Fruit fly (Drosophila melanogaster) whole organism, pupa: ENCODE measurements around the gene NijC.
A peak's percentile ranks its signal among the peaks of the same experiment; 100 is the strongest.
"Not testable (repeated sequence)": the region's sequence is repeated elsewhere in the genome, so short reads cannot be mapped to it uniquely, and the experiment has no call there.

Experiments used
- CG10348 ChIP-seq: fragments of 200-800 bp; sonication (Bioruptor generic); IDR thresholded peaks from 2 replicates; pipeline ENCODE4 v1.3.6; 2022; ENCODE audit warnings: missing biosample characterization, missing genetic modification characterization
- CG12605 ChIP-seq: fragments of 200-800 bp; sonication (Bioruptor generic); IDR thresholded peaks from 2 replicates; pipeline ENCODE4 v1.3.6; 2022; ENCODE audit warnings: missing biosample characterization, missing genetic modification characterization
- CG13204 ChIP-seq: fragments of 200-800 bp; sonication (Bioruptor generic); optimal IDR thresholded peaks from 2 replicates; lab custom pipeline; 2018; ENCODE audit warnings: missing biosample characterization, mild to moderate bottlenecking, missing genetic modification characterization, moderate library complexity
- CG14655 ChIP-seq: fragments of 200-800 bp; sonication (Bioruptor generic); optimal IDR thresholded peaks from 3 replicates; lab custom pipeline; 2017; ENCODE audit warnings: mild to moderate bottlenecking, missing biosample characterization, missing genetic modification reagents, missing genetic modification characterization
- CG15710 ChIP-seq: fragments of 200-800 bp; sonication (Bioruptor generic); optimal IDR thresholded peaks from 2 replicates; lab custom pipeline; 2018; ENCODE audit warnings: missing biosample characterization, mild to moderate bottlenecking, missing genetic modification characterization, moderate library complexity
- CG17806 ChIP-seq: fragments of 200-800 bp; sonication (Bioruptor generic); optimal IDR thresholded peaks from 2 replicates; lab custom pipeline; 2018; ENCODE audit warnings: missing biosample characterization, mild to moderate bottlenecking, missing genetic modification characterization, moderate library complexity
- CG32121 ChIP-seq: fragments of 200-800 bp; sonication (Bioruptor generic); IDR thresholded peaks from 2 replicates; pipeline ENCODE4 v1.3.6; 2022; ENCODE audit warnings: missing biosample characterization, missing genetic modification characterization
- CG34367 ChIP-seq: fragments of 200-800 bp; sonication (Bioruptor generic); optimal IDR thresholded peaks from 2 replicates; lab custom pipeline; 2018; ENCODE audit warnings: missing biosample characterization, mild to moderate bottlenecking, missing genetic modification characterization
- CG4496 ChIP-seq: fragments of 200-800 bp; sonication (Bioruptor generic); IDR thresholded peaks from 3 replicates; pipeline ENCODE4 v1.3.6; 2022; ENCODE audit warnings: missing biosample characterization, missing genetic modification characterization
- CG8159 ChIP-seq: fragments of 200-800 bp; sonication (Bioruptor generic); optimal IDR thresholded peaks from 3 replicates; lab custom pipeline; 2018; ENCODE audit warnings: missing biosample characterization, mild to moderate bottlenecking, missing genetic modification characterization, moderate library complexity
- CG8301 ChIP-seq: fragments of 200-800 bp; sonication (Bioruptor generic); optimal IDR thresholded peaks from 2 replicates; lab custom pipeline; 2018; ENCODE audit warnings: missing biosample characterization, mild to moderate bottlenecking, missing genetic modification characterization
- CG9948 ChIP-seq: fragments of 200-800 bp; sonication (Bioruptor generic); optimal IDR thresholded peaks from 2 replicates; lab custom pipeline; 2018; ENCODE audit warnings: missing biosample characterization, mild to moderate bottlenecking, missing genetic modification characterization, moderate library complexity
- D1 ChIP-seq: fragments of 200-800 bp; sonication (Bioruptor generic); optimal IDR thresholded peaks from 2 replicates; lab custom pipeline; 2018; ENCODE audit warnings: missing biosample characterization, mild to moderate bottlenecking, missing genetic modification characterization, moderate library complexity
- EcR ChIP-seq: fragments of 200-800 bp; sonication (Bioruptor generic); optimal IDR thresholded peaks from 3 replicates; lab custom pipeline; 2019; ENCODE audit warnings: missing biosample characterization, missing genetic modification characterization, mild to moderate bottlenecking, moderate library complexity, missing genetic modification reagents
- Ets98B ChIP-seq: fragments of 200-800 bp; sonication (Bioruptor generic); IDR thresholded peaks from 2 replicates; pipeline ENCODE4 v1.3.6; 2022; ENCODE audit warnings: missing biosample characterization, missing genetic modification characterization
- Pif1A ChIP-seq: fragments of 200-800 bp; sonication (Bioruptor generic); optimal IDR thresholded peaks from 3 replicates; lab custom pipeline; 2016; ENCODE audit warnings: missing biosample characterization, missing genetic modification characterization
- Pif1B ChIP-seq: fragments of 200-800 bp; sonication (Bioruptor generic); optimal IDR thresholded peaks from 3 replicates; lab custom pipeline; 2016; ENCODE audit warnings: missing biosample characterization, missing genetic modification characterization
- Snoo ChIP-seq: fragments of 200-800 bp; sonication (Bioruptor generic); optimal IDR thresholded peaks from 3 replicates; lab custom pipeline; 2017; ENCODE audit warnings: missing biosample characterization, mild to moderate bottlenecking, missing genetic modification characterization, inconsistent platforms
- fd96Ca ChIP-seq: fragments of 200-800 bp; sonication (Bioruptor generic); IDR thresholded peaks from 3 replicates; pipeline ENCODE4 v1.3.6; 2022; ENCODE audit warnings: missing biosample characterization, missing genetic modification characterization
- gl ChIP-seq: fragments of 200-800 bp; sonication (Bioruptor generic); optimal IDR thresholded peaks from 2 replicates; lab custom pipeline; 2018; ENCODE audit warnings: missing biosample characterization, mild to moderate bottlenecking, missing genetic modification characterization
- rn ChIP-seq: fragments of 200-800 bp; sonication (Bioruptor generic); IDR thresholded peaks from 2 replicates; pipeline ENCODE4 v1.3.6; 2022; ENCODE audit warnings: missing biosample characterization, missing genetic modification characterization

Gene NijC

dm6 chr3R:12704861-12705260, 9.9 kb downstream of the NijC start, which contains the start of gene CG12279:
Gene CG12279, plus strand, starts transcription at chr3R:12705094.
- TF ChIP-seq gl (tag; lab: Kevin White, UChicago) (no peak), CG34367 (tag; lab: Kevin White, UChicago) (no peak), CG12605 (GFP tag; lab: Robert Waterston, UW) (no peak), rn (no peak), D1 (tag; lab: Kevin White, UChicago) (no peak), Pif1B (GFP tag; lab: Kevin White, UChicago) (no peak), CG14655 (GFP tag; lab: Kevin White, UChicago) (no peak), CG8301 (tag; lab: Kevin White, UChicago) (no peak), Ets98B (GFP tag; lab: Robert Waterston, UW) (no peak), EcR (GFP tag; lab: Kevin White, UChicago) (no peak), Pif1A (GFP tag; lab: Kevin White, UChicago) (no peak), CG8159 (tag; lab: Kevin White, UChicago) (no peak)
- TF ChIP-seq, all 21 proteins: peak for 0

dm6 chr3R:12712178-12713172, 17.5 kb downstream of the NijC start, which contains the start of gene PolQ:
Gene PolQ, minus strand, starts transcription at chr3R:12712299.
- TF ChIP-seq CG17806 (tag; lab: Kevin White, UChicago); CG4496 (GFP tag; lab: Robert Waterston, UW); Pif1B (GFP tag; lab: Kevin White, UChicago): not testable (repeated sequence)

DNA sequence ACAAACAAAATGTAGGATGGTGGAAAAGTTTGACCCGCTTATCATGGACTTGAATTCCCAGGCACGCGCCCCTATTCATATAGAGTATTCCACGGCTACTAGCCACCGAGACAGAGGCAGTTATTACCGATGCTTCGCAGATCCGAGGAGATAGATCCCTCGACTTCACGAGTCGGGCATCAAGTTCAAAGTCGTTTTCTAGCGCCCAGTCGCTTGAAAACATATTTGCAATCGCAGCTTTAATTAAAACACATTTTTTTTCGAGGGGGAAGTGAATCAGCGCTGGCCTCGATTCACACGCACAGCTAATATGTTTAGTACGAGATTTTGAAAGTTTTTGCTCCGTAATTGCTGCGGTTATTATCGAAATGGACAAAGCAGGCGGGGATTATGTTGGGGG, 20.3 kb downstream of the NijC start:
- TF ChIP-seq CG4496 (GFP tag; lab: Robert Waterston, UW) (0 out of 3 replicates have a peak, but pooled peaks have one; percentile 13), gl (tag; lab: Kevin White, UChicago) (no peak)

DNA sequence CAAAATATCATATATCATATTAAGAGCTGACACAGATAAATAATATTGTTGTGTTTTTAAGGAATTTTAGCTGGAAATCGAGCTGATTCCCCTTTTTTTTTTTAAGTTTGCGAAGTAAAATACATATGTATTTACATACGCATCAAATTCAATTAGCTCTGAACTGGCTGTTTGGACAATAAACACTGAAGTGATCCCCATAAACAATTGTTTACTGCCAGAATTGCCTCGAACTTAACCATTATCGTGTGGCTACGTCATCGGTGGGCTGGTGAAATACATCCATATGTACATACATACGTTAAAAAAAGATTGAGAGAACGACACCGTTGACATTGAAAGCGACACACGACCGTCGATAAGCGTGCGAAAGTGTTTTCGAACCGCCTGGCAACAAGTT, 21.3 kb downstream of the NijC start:
- TF ChIP-seq CG10348 (GFP tag; lab: Robert Waterston, UW) (no peak), CG12605 (GFP tag; lab: Robert Waterston, UW) (no peak), CG15710 (no peak), CG9948 (tag; lab: Kevin White, UChicago) (no peak), Pif1B (GFP tag; lab: Kevin White, UChicago) (no peak), CG14655 (GFP tag; lab: Kevin White, UChicago) (no peak), Pif1A (GFP tag; lab: Kevin White, UChicago) (no peak), CG17806 (tag; lab: Kevin White, UChicago) (no peak), CG32121 (GFP tag; lab: Robert Waterston, UW) (no peak), CG4496 (GFP tag; lab: Robert Waterston, UW) (no peak), CG13204 (GFP tag; lab: Kevin White, UChicago) (no peak), fd96Ca (GFP tag; lab: Robert Waterston, UW) (no peak), CG8159 (tag; lab: Kevin White, UChicago) (no peak)

DNA sequence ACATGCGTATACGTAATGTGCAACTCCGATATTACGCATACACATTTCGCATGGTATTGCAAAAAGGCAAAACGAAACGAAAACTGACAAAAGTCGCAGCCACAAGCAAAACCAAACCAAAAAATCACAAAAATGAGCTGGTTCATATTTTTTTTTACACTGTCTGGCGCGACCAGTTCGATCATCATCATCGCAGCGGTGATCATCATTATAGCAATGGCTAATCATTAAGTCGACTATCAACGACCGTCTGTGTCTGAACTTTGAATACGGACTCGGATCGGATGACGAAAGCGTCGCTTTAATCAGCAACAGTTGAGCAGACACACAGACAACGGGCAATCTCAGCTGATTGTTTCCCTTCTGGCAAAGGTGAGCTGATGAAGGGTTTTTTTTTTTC, 22.0 kb downstream of the NijC start:
- peak; percentile 72 for TF ChIP-seq CG13204 (GFP tag; lab: Kevin White, UChicago)
- TF ChIP-seq CG32121 (GFP tag; lab: Robert Waterston, UW): peak; percentile 30; the same call in 1 of the 2 replicates
- TF ChIP-seq Snoo (tag; lab: Kevin White, UChicago): peak; percentile 36
- peak; percentile 60; the same call in 1 of the 2 replicates for TF ChIP-seq CG12605 (GFP tag; lab: Robert Waterston, UW)
- peak; percentile 47 for TF ChIP-seq CG34367 (tag; lab: Kevin White, UChicago)
- TF ChIP-seq fd96Ca (GFP tag; lab: Robert Waterston, UW): peak; percentile 40; the same call in 2 of the 3 replicates
- peak; percentile 34; the same call in 1 of the 2 replicates for TF ChIP-seq Ets98B (GFP tag; lab: Robert Waterston, UW)
- TF ChIP-seq CG8159 (tag; lab: Kevin White, UChicago): peak; percentile 44
- TF ChIP-seq CG17806 (tag; lab: Kevin White, UChicago): peak; percentile 27
- peak; percentile 84 for TF ChIP-seq EcR (GFP tag; lab: Kevin White, UChicago)
- TF ChIP-seq CG15710: peak; percentile 30
- no peak for TF ChIP-seq CG14655 (GFP tag; lab: Kevin White, UChicago)
- TF ChIP-seq CG10348 (GFP tag; lab: Robert Waterston, UW): no peak
- TF ChIP-seq D1 (tag; lab: Kevin White, UChicago): no peak
- TF ChIP-seq CG9948 (tag; lab: Kevin White, UChicago): no peak
- TF ChIP-seq CG4496 (GFP tag; lab: Robert Waterston, UW): peak; percentile 48; the same call in 2 of the 3 replicates
- peak; percentile 88 for TF ChIP-seq gl (tag; lab: Kevin White, UChicago)
- TF ChIP-seq, all 21 proteins: peak for 13
